Worm (Caenorhabditis elegans) whole organism, late embryonic: ENCODE results near the gene Y60A9.3.

Experiments
- C08G9.2 ChIP-seq: sonication (generic microtip); optimal IDR thresholded peaks from 2 replicates; lab custom pipeline; 2016; ENCODE audit warnings: mild to moderate bottlenecking, missing genetic modification characterization, moderate library complexity, missing compliant biosample characterization
- K09A11.1 ChIP-seq: sonication (generic microtip); optimal IDR thresholded peaks from 2 replicates; lab custom pipeline; 2017; ENCODE audit warnings: antibody characterized with exemption, mild to moderate bottlenecking, missing genetic modification characterization, missing compliant biosample characterization; ENCODE audit not compliant: insufficient read depth
- Y22D7AL.16 ChIP-seq: sonication (generic microtip); optimal IDR thresholded peaks from 2 replicates; lab custom pipeline; 2016; ENCODE audit warnings: missing genetic modification characterization, missing compliant biosample characterization
- ceh-18 ChIP-seq: sonication (generic microtip); optimal IDR thresholded peaks from 2 replicates; lab custom pipeline; 2016; ENCODE audit warnings: missing genetic modification characterization, missing compliant biosample characterization
- ceh-2 ChIP-seq: sonication (generic microtip); optimal IDR thresholded peaks from 2 replicates; lab custom pipeline; 2016; ENCODE audit warnings: missing genotype, missing genetic modification characterization, missing compliant biosample characterization
- ceh-31 ChIP-seq: sonication (generic microtip); optimal IDR thresholded peaks from 2 replicates; lab custom pipeline; 2016; ENCODE audit warnings: missing genetic modification characterization, missing compliant biosample characterization
- ceh-34 ChIP-seq: sonication (generic microtip); optimal IDR thresholded peaks from 2 replicates; lab custom pipeline; 2016; ENCODE audit warnings: mild to moderate bottlenecking, missing genetic modification characterization, missing compliant biosample characterization
- ceh-45 ChIP-seq: fragments of 200-800 bp; sonication (Bioruptor generic); IDR thresholded peaks from 2 replicates; pipeline ENCODE4 v1.3.6; 2022; ENCODE audit warnings: missing genetic modification reagents, missing genetic modification characterization, missing compliant biosample characterization
- ceh-48 ChIP-seq: sonication (generic microtip); optimal IDR thresholded peaks from 2 replicates; lab custom pipeline; 2016; ENCODE audit warnings: missing genetic modification characterization, inconsistent platforms, missing compliant biosample characterization
- ceh-6 ChIP-seq: fragments of 200-800 bp; sonication (Bioruptor generic); optimal IDR thresholded peaks from 2 replicates; lab custom pipeline; 2018; ENCODE audit warnings: mild to moderate bottlenecking, missing genetic modification characterization, missing compliant biosample characterization
- ceh-9 ChIP-seq: sonication (generic microtip); optimal IDR thresholded peaks from 2 replicates; lab custom pipeline; 2016; ENCODE audit warnings: mild to moderate bottlenecking, missing genetic modification characterization, inconsistent platforms, missing compliant biosample characterization
- elt-4 ChIP-seq: sonication (generic microtip); optimal IDR thresholded peaks from 2 replicates; lab custom pipeline; 2016; ENCODE audit warnings: missing genetic modification characterization, missing compliant biosample characterization
- ets-4 ChIP-seq: sonication (generic microtip); optimal IDR thresholded peaks from 2 replicates; lab custom pipeline; 2016; ENCODE audit warnings: missing genetic modification characterization, missing compliant biosample characterization
- eyg-1 ChIP-seq: sonication (generic microtip); optimal IDR thresholded peaks from 2 replicates; lab custom pipeline; 2016; ENCODE audit warnings: missing genotype, missing genetic modification characterization, missing compliant biosample characterization
- fax-1 ChIP-seq: sonication (generic microtip); optimal IDR thresholded peaks from 2 replicates; lab custom pipeline; 2016; ENCODE audit warnings: missing genotype, missing genetic modification characterization, missing compliant biosample characterization
- gmeb-2 ChIP-seq: sonication (generic microtip); optimal IDR thresholded peaks from 2 replicates; lab custom pipeline; 2016; ENCODE audit warnings: missing genetic modification characterization, inconsistent platforms, missing compliant biosample characterization
- hlh-15 ChIP-seq: sonication (generic microtip); optimal IDR thresholded peaks from 2 replicates; lab custom pipeline; 2016; ENCODE audit warnings: missing genetic modification characterization, missing compliant biosample characterization
- hlh-6 ChIP-seq: sonication (generic microtip); optimal IDR thresholded peaks from 2 replicates; lab custom pipeline; 2016; ENCODE audit warnings: missing genotype, missing genetic modification characterization, missing compliant biosample characterization
- hlh-8 ChIP-seq: sonication (generic microtip); optimal IDR thresholded peaks from 2 replicates; lab custom pipeline; 2016; ENCODE audit warnings: missing genotype, missing genetic modification characterization, missing compliant biosample characterization
- nfya-1 ChIP-seq: sonication (generic microtip); optimal IDR thresholded peaks from 2 replicates; lab custom pipeline; 2017; ENCODE audit warnings: missing genetic modification characterization, mild to moderate bottlenecking, missing compliant biosample characterization, antibody characterized with exemption, moderate library complexity
- nhr-11 ChIP-seq: fragments of 150-350 bp; optimal IDR thresholded peaks from 2 replicates; lab custom pipeline; 2014; ENCODE audit warnings: missing biosample characterization, missing genetic modification characterization
- nhr-232 ChIP-seq: sonication (generic microtip); optimal IDR thresholded peaks from 2 replicates; lab custom pipeline; 2016; ENCODE audit warnings: missing genetic modification characterization, missing compliant biosample characterization
- npax-4 ChIP-seq: sonication (generic microtip); optimal IDR thresholded peaks from 2 replicates; lab custom pipeline; 2016; ENCODE audit warnings: missing genetic modification characterization, missing compliant biosample characterization
- pax-1 ChIP-seq: fragments of 150-350 bp; optimal IDR thresholded peaks from 2 replicates; lab custom pipeline; 2014; ENCODE audit warnings: missing biosample characterization, missing genetic modification characterization
- pha-4 ChIP-seq: fragments of 150-350 bp; optimal IDR thresholded peaks from 2 replicates; lab custom pipeline; 2018; ENCODE audit warnings: missing biosample characterization, missing genetic modification reagents, missing genetic modification characterization
- pqm-1 ChIP-seq: sonication (generic microtip); optimal IDR thresholded peaks from 2 replicates; lab custom pipeline; 2016; ENCODE audit warnings: missing genetic modification characterization, missing compliant biosample characterization
- ref-2 ChIP-seq: sonication (generic microtip); optimal IDR thresholded peaks from 2 replicates; lab custom pipeline; 2016; ENCODE audit warnings: missing genetic modification characterization, missing compliant biosample characterization
- sdc-2 ChIP-seq: sonication (generic microtip); optimal IDR thresholded peaks from 2 replicates; lab custom pipeline; 2016; ENCODE audit warnings: missing genotype, missing genetic modification characterization, missing compliant biosample characterization
- sox-4 ChIP-seq: sonication (generic microtip); optimal IDR thresholded peaks from 2 replicates; lab custom pipeline; 2017; ENCODE audit warnings: mild to moderate bottlenecking, missing genetic modification characterization, inconsistent platforms, missing compliant biosample characterization
- syd-9 ChIP-seq: sonication (generic microtip); optimal IDR thresholded peaks from 2 replicates; lab custom pipeline; 2016; ENCODE audit warnings: mild to moderate bottlenecking, missing genetic modification characterization, moderate library complexity, missing compliant biosample characterization
- tbx-7 ChIP-seq: sonication (generic microtip); optimal IDR thresholded peaks from 2 replicates; lab custom pipeline; 2016; ENCODE audit warnings: missing genotype, missing genetic modification characterization, missing compliant biosample characterization
- ttx-3 ChIP-seq: sonication (generic microtip); optimal IDR thresholded peaks from 2 replicates; lab custom pipeline; 2016; ENCODE audit warnings: missing genetic modification reagents, missing genetic modification characterization, missing compliant biosample characterization
- unc-3 ChIP-seq, 2 experiments: fragments of 200-800 bp in 1 of 2; sonication (Bioruptor generic) in 1 of 2; sonication (generic microtip) in 1 of 2; conservative IDR thresholded peaks in 1 of 2; optimal IDR thresholded peaks in 1 of 2; 2 replicates each; pipeline versions ENCODE4 v1.3.6 to Lab custom; 2016 to 2022; ENCODE audit warnings: missing compliant biosample characterization in 2 of 2, missing genetic modification characterization in 2 of 2, missing genetic modification reagents in 1 of 2
- unc-42 ChIP-seq: sonication (generic microtip); optimal IDR thresholded peaks from 2 replicates; lab custom pipeline; 2016; ENCODE audit warnings: missing genotype, missing genetic modification characterization, missing compliant biosample characterization
- unc-86 ChIP-seq: sonication (generic microtip); optimal IDR thresholded peaks from 2 replicates; lab custom pipeline; 2016; ENCODE audit warnings: missing genetic modification characterization, missing compliant biosample characterization

Gene Y60A9.3

DNA sequence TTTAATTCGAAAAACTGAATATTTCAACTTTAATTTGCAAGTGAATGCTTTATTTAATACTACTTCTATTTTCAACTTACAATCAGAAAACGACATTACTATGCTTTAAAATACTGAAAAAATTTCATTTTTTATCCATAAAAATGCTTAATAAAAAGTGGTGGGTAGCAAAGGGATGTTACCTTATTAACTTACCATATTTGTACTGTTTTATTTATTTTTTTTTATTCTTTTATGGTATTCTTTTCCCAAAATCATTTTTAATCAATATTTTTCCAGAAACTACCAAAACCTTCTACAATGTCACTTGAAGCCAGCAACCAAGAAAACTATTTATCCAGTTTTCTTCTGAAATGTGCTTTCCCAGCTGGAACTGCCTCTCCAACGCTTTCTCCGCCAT lies at the start of gene Y60A9.3:
Gene Y60A9.3, plus strand, starts transcription at position 301 of the 400 bp plus-strand sequence.
- no peak for TF ChIP-seq ceh-18
- no peak for TF ChIP-seq ets-4 (tag; lab: Kevin White, UChicago)
- no peak for TF ChIP-seq sdc-2
- TF ChIP-seq unc-86 = no peak
- no peak for TF ChIP-seq syd-9
- no peak for TF ChIP-seq ceh-48 (tag; lab: Kevin White, UChicago)
- no peak for TF ChIP-seq pha-4 (tag; lab: Kevin White, UChicago)
- TF ChIP-seq K09A11.1 = no peak
- no peak for TF ChIP-seq pax-1
- no peak for TF ChIP-seq nhr-232 (tag; lab: Kevin White, UChicago)
- TF ChIP-seq ref-2 (tag; lab: Kevin White, UChicago) = no peak
- no peak for TF ChIP-seq hlh-8 (tag; lab: Kevin White, UChicago)
- TF ChIP-seq ceh-9 = no peak
- no peak for TF ChIP-seq ceh-31 (tag; lab: Kevin White, UChicago)
- TF ChIP-seq ceh-2 (tag; lab: Kevin White, UChicago) = no peak
- no peak for TF ChIP-seq tbx-7 (tag; lab: Kevin White, UChicago)
- TF ChIP-seq, all 69 proteins: peak for 0

DNA sequence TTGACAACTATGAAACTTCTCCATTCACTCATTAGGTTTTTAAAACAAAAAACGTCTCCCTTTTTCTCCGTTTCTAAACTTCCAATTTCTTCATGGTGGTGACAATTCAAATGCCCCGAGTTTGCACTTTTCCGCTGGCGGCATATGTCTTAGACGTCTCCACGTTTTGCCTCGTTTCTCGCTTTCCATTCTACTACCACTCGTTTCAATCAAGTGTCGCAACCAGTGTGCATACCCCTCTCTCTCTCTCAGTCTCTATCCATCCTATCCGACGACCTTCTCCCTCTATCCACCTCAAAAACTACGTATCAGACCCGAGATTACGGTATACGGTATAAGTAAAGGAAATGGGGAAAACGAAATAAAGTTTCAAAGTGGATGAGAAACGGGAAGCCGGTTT lies 48.9 kb upstream of the Y60A9.3 start:
- TF ChIP-seq gmeb-2 (tag; lab: Kevin White, UChicago) = no peak
- TF ChIP-seq sdc-2 = peak; percentile 12
- TF ChIP-seq ceh-34 (tag; lab: Kevin White, UChicago) = peak; percentile 3
- peak; percentile 6 for TF ChIP-seq nfya-1 (tag; lab: Kevin White, UChicago)
- no peak for TF ChIP-seq npax-4 (tag; lab: Kevin White, UChicago)

DNA sequence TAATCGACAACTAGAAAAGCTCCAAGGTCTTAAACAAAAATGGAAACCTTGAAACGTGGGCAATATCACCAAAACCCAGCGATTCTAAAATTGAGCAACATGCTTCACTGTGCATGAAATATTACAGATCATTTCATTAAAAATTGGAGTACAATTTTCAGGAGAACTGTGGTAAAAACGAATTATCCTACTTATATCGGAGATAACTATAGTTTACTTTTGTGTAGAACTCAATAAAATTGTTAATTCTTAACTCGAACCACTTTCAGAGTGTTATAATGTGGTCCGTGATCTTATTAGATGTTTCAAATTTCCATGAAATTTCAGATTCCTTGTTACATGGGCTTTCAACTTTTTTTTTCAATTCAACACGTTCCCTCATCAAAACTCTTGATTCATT lies 47.8 kb upstream of the Y60A9.3 start, which contains the start of gene K04G11.1:
Gene K04G11.1, plus strand, starts transcription at position 301 of the 400 bp plus-strand sequence.
- no peak for TF ChIP-seq hlh-15 (tag; lab: Kevin White, UChicago)
- TF ChIP-seq ttx-3 (tag; lab: Kevin White, UChicago) = no peak
- TF ChIP-seq nfya-1 (tag; lab: Kevin White, UChicago) = no peak
- TF ChIP-seq fax-1 (tag; lab: Kevin White, UChicago) = no peak
- no peak for TF ChIP-seq npax-4 (tag; lab: Kevin White, UChicago)
- TF ChIP-seq syd-9 = no peak
- TF ChIP-seq hlh-6 (tag; lab: Kevin White, UChicago) = no peak

DNA sequence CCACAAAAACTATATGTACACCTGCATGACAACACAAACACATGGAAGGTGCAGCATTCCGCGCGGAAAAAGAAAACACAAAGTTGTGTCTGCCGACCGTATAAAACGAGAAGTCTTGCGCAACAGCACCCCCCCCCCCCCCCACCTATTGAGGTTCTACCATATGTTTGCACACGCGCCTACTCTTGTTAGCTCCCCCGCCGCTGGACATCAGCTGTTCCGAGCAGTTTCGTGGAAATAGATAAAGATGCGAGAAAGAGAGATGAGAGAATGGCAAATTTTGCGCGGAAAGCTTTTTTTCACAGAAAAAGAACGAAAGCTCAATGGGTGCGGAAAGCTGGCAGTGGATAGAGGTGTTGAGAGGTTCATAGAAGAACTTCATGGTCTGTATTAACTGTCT lies 47.4 kb upstream of the Y60A9.3 start:
- TF ChIP-seq nhr-11 (tag; lab: Kevin White, UChicago) (no peak), tbx-7 (tag; lab: Kevin White, UChicago) (no peak), unc-3 (GFP tag; conservative IDR thresholded peaks at IDR 0.05; lab: Robert Waterston, UW) (no peak), unc-3 (tag; optimal IDR thresholded peaks at IDR 0.05; lab: Kevin White, UChicago) (no peak)

DNA sequence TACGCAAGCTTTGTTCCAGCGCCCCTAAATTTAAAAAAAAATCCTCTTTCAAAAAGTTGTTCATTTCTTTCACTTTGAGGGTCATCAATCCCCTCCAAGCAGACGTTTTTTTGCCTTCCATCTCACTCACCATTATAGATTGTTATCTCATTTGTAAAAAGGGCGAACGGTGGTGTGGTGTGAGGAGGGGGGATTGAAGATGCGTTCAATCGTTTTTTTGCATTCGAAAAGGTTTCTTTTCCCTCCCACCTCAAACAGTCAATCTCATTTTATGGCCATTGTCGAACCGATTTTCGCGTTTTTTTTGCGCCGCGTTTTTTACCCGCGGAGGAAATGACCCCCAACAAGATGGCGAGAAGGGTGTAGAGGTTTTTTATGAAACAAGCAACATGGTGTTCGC lies 44.2 kb upstream of the Y60A9.3 start:
- no peak for TF ChIP-seq Y22D7AL.16 (tag; lab: Kevin White, UChicago)
- TF ChIP-seq sox-4 (tag; lab: Kevin White, UChicago) = no peak
- no peak for TF ChIP-seq pax-1
- no peak for TF ChIP-seq ceh-6
- TF ChIP-seq unc-42 (tag; lab: Kevin White, UChicago) = no peak
- TF ChIP-seq ref-2 (tag; lab: Kevin White, UChicago) = no peak
- TF ChIP-seq C08G9.2 (tag; lab: Kevin White, UChicago) = no peak
- TF ChIP-seq pqm-1 (tag; lab: Kevin White, UChicago) = no peak
- no peak for TF ChIP-seq ceh-34 (tag; lab: Kevin White, UChicago)
- no peak for TF ChIP-seq ceh-45 (GFP tag; lab: Robert Waterston, UW)
- no peak for TF ChIP-seq eyg-1
- no peak for TF ChIP-seq elt-4 (tag; lab: Kevin White, UChicago)
